Fruit fly (Drosophila melanogaster) whole organism: ENCODE results near the gene GstD7.

Experiments
- Dll ChIP-seq: fragments of >200 bp; optimal IDR thresholded peaks from 2 replicates; lab custom pipeline; 2017
- EcR ChIP-seq, 2 experiments: fragments of >200 bp; optimal IDR thresholded peaks; 2 replicates each; lab custom pipeline; 2017; ENCODE audit warnings: missing biosample characterization in 2 of 2, missing genetic modification characterization in 2 of 2, missing genetic modification reagents in 2 of 2
- pan ChIP-seq: fragments of >200 bp; optimal IDR thresholded peaks from 2 replicates; lab custom pipeline; 2017
- usp ChIP-seq: fragments of >200 bp; optimal IDR thresholded peaks from 2 replicates; lab custom pipeline; 2017; ENCODE audit warnings: missing biosample characterization, missing genetic modification characterization, mixed read lengths

DNA sequence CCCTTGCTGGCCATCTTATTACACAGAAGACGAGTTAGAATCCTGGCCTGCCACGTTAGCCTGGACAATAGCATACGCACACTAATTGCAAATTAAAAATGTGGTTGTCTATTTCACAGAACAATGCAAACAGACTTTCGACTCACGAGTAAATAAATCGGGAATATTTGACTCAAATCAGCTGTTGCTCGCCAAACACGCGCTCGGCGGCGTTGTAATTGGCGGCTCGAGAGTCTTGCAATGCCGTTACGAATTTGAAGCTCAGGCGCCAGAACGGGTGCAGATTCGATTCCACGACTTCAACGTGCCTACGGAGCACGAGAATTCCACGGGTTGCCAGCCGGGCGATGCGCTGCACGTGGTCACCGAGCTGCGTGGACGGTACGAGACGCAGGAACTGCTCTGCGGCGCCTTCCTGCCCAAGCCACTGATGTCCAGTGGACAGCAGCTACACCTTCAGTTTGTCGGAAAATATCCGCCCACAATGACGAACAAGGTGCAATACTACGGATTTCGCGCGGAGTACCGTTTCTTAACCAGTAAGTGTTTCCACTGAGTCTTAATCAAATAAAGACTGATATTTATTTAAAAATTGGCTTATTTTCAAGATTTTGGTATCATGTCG, 23.5 kb downstream of the GstD7 start, which contains the start of gene DNAlig3:
- TF ChIP-seq usp (GFP tag; lab: Kevin White, UChicago): no peak
- TF ChIP-seq EcR (GFP tag; optimal IDR thresholded peaks at IDR 0.05; lab: Kevin White, UChicago): no peak
- TF ChIP-seq pan (lab: Kevin White, UChicago): no peak
- no peak for TF ChIP-seq Dll
